Worm (Caenorhabditis elegans) whole organism, L1 larva: ENCODE results near the gene hsp-3.
A peak's percentile ranks its signal among the peaks of the same experiment; 100 is the strongest.

ENCODE experiments used
- aly-2 ChIP-seq: fragments of 150-350 bp; optimal IDR thresholded peaks from 2 replicates; lab custom pipeline; 2014; ENCODE audit warnings: missing biosample characterization, missing genetic modification characterization
- blmp-1 ChIP-seq: fragments of 150-350 bp; optimal IDR thresholded peaks from 2 replicates; lab custom pipeline; 2014; ENCODE audit warnings: missing biosample characterization, missing genetic modification characterization
- ceh-63 ChIP-seq: fragments of 200-800 bp; sonication (Bioruptor generic); optimal IDR thresholded peaks from 2 replicates; lab custom pipeline; 2018; ENCODE audit warnings: mild to moderate bottlenecking, missing genetic modification characterization, missing compliant biosample characterization
- egl-13 ChIP-seq: sonication (generic microtip); optimal IDR thresholded peaks from 2 replicates; lab custom pipeline; 2016; ENCODE audit warnings: missing genotype, missing genetic modification reagents, missing genetic modification characterization, missing compliant biosample characterization
- elt-2 ChIP-seq: sonication (generic microtip); optimal IDR thresholded peaks from 2 replicates; lab custom pipeline; 2016; ENCODE audit warnings: missing genetic modification characterization, mild to moderate bottlenecking, inconsistent platforms, missing compliant biosample characterization, missing genetic modification reagents
- elt-3 ChIP-seq, 6 experiments: fragments of 150-350 bp in 1 of 6; sonication (generic microtip); optimal IDR thresholded peaks; 2 replicates each; lab custom pipeline; 2017 to 2018; ENCODE audit warnings: missing biosample characterization in 6 of 6, missing genetic modification characterization in 6 of 6, inconsistent platforms in 1 of 6
- fkh-8 ChIP-seq: sonication (generic microtip); optimal IDR thresholded peaks from 2 replicates; lab custom pipeline; 2016; ENCODE audit warnings: mild to moderate bottlenecking, missing genetic modification characterization, missing compliant biosample characterization
- hlh-17 ChIP-seq: fragments of 200-800 bp; sonication (Bioruptor generic); optimal IDR thresholded peaks from 2 replicates; lab custom pipeline; 2018; ENCODE audit warnings: missing genetic modification characterization, mild to moderate bottlenecking, missing compliant biosample characterization, moderate library complexity, borderline replicate concordance
- isw-1 ChIP-seq: fragments of 200-800 bp; sonication (Bioruptor generic); IDR thresholded peaks from 2 replicates; pipeline ENCODE4 v1.3.6; 2022; ENCODE audit warnings: missing genetic modification characterization, missing compliant biosample characterization
- jun-1 ChIP-seq: fragments of 150-350 bp; optimal IDR thresholded peaks from 2 replicates; lab custom pipeline; 2014; ENCODE audit warnings: missing biosample characterization, missing genetic modification reagents, missing genetic modification characterization
- lir-3 ChIP-seq: sonication (generic microtip); optimal IDR thresholded peaks from 2 replicates; lab custom pipeline; 2016; ENCODE audit warnings: mild to moderate bottlenecking, missing genetic modification characterization, moderate library complexity, missing compliant biosample characterization; ENCODE audit not compliant: poor library complexity
- lsy-2 ChIP-seq, 2 experiments: fragments of 150-350 bp; optimal IDR thresholded peaks; 2 replicates each; lab custom pipeline; 2014; ENCODE audit warnings: missing biosample characterization in 2 of 2, missing genetic modification characterization in 2 of 2
- mep-1 ChIP-seq: fragments of 150-350 bp; optimal IDR thresholded peaks from 2 replicates; lab custom pipeline; 2014; ENCODE audit warnings: missing biosample characterization, missing genetic modification characterization
- nhr-19 ChIP-seq: fragments of 200-800 bp; sonication (Bioruptor generic); conservative IDR thresholded peaks from 2 replicates; pipeline ENCODE4 v1.3.6; 2022; ENCODE audit warnings: missing genetic modification characterization, missing compliant biosample characterization
- nhr-20 ChIP-seq: sonication (generic microtip); optimal IDR thresholded peaks from 2 replicates; lab custom pipeline; 2016; ENCODE audit warnings: mild to moderate bottlenecking, missing genetic modification characterization, missing compliant biosample characterization
- nhr-71 ChIP-seq: sonication (generic microtip); optimal IDR thresholded peaks from 2 replicates; lab custom pipeline; 2016; ENCODE audit warnings: mild to moderate bottlenecking, missing genetic modification characterization, moderate library complexity, missing compliant biosample characterization
- nhr-84 ChIP-seq: sonication (generic microtip); optimal IDR thresholded peaks from 2 replicates; lab custom pipeline; 2017; ENCODE audit warnings: missing biosample characterization, missing genetic modification characterization
- nhr-85 ChIP-seq: sonication (generic microtip); peaks from one replicate; lab custom pipeline; 2016; ENCODE audit warnings: missing genetic modification characterization, inconsistent platforms, missing compliant biosample characterization
- nhr-90 ChIP-seq: sonication (generic microtip); optimal IDR thresholded peaks from 2 replicates; lab custom pipeline; 2016; ENCODE audit warnings: mild to moderate bottlenecking, missing genetic modification characterization, missing compliant biosample characterization; ENCODE audit not compliant: poor library complexity
- pag-3 ChIP-seq: sonication (generic microtip); optimal IDR thresholded peaks from 2 replicates; lab custom pipeline; 2017; ENCODE audit warnings: missing genetic modification characterization, mild to moderate bottlenecking, missing compliant biosample characterization, antibody characterized with exemption, borderline replicate concordance; ENCODE audit not compliant: insufficient read depth
- pqm-1 ChIP-seq: sonication (generic microtip); optimal IDR thresholded peaks from 3 replicates; lab custom pipeline; 2017; ENCODE audit warnings: missing biosample characterization, missing genetic modification characterization
- rnt-1 ChIP-seq: sonication (generic microtip); optimal IDR thresholded peaks from 2 replicates; lab custom pipeline; 2016; ENCODE audit warnings: mild to moderate bottlenecking, missing genetic modification characterization, moderate library complexity, missing compliant biosample characterization
- skn-1 ChIP-seq: fragments of 150-350 bp; optimal IDR thresholded peaks from 2 replicates; lab custom pipeline; 2014; ENCODE audit warnings: missing biosample characterization, missing genetic modification characterization
- snpc-4 ChIP-seq: fragments of 150-350 bp; optimal IDR thresholded peaks from 2 replicates; lab custom pipeline; 2014; ENCODE audit warnings: missing biosample characterization, missing genetic modification characterization
- sox-4 ChIP-seq: sonication (generic microtip); optimal IDR thresholded peaks from 2 replicates; lab custom pipeline; 2016; ENCODE audit warnings: missing genetic modification characterization, missing compliant biosample characterization
- sup-37 ChIP-seq: fragments of 200-800 bp; sonication (Bioruptor generic); optimal IDR thresholded peaks from 2 replicates; lab custom pipeline; 2018; ENCODE audit warnings: mild to moderate bottlenecking, missing genetic modification characterization, missing compliant biosample characterization
- unc-130 ChIP-seq: fragments of 150-350 bp; optimal IDR thresholded peaks from 2 replicates; lab custom pipeline; 2017; ENCODE audit warnings: missing biosample characterization, missing genetic modification characterization, inconsistent platforms
- unc-62 ChIP-seq: fragments of 150-350 bp; optimal IDR thresholded peaks from 2 replicates; lab custom pipeline; 2014; ENCODE audit warnings: missing biosample characterization, missing genetic modification reagents, missing genetic modification characterization
- vab-15 ChIP-seq: sonication (generic microtip); optimal IDR thresholded peaks from 2 replicates; lab custom pipeline; 2017; ENCODE audit warnings: missing genotype, mild to moderate bottlenecking, missing genetic modification characterization, missing compliant biosample characterization
- xbp-1 ChIP-seq: sonication (generic microtip); optimal IDR thresholded peaks from 2 replicates; lab custom pipeline; 2016; ENCODE audit warnings: missing genetic modification characterization, missing compliant biosample characterization
- zip-4 ChIP-seq: fragments of 200-800 bp; sonication (Bioruptor generic); optimal IDR thresholded peaks from 2 replicates; lab custom pipeline; 2018; ENCODE audit warnings: mild to moderate bottlenecking, missing genetic modification characterization, moderate library complexity, missing compliant biosample characterization
- ztf-11 ChIP-seq, 2 experiments: sonication (generic microtip); optimal IDR thresholded peaks; 2 replicates each; lab custom pipeline; 2016 to 2017; ENCODE audit warnings: missing genetic modification characterization in 2 of 2, missing biosample characterization in 1 of 2, missing compliant biosample characterization in 1 of 2

hsp-3 gene

ce11 chrX:6097551-6097950 lies 5.6 kb upstream of the hsp-3 start, which contains the start of gene C15H9.4 (continued):
- peak; percentile 62 for TF ChIP-seq nhr-20
- no peak for TF ChIP-seq snpc-4
- TF ChIP-seq unc-62 (GFP tag; lab: Kevin White, UChicago): no peak
- peak; percentile 30 for TF ChIP-seq nhr-90 (tag; lab: Kevin White, UChicago)
- TF ChIP-seq ztf-11 (tag; optimal IDR thresholded peaks at IDR 0.05; lab: Kevin White, UChicago): peak in 1 of 2 experiments; percentile 37
- TF ChIP-seq egl-13: peak; percentile 58
- TF ChIP-seq, all 84 proteins: peak for 30

DNA sequence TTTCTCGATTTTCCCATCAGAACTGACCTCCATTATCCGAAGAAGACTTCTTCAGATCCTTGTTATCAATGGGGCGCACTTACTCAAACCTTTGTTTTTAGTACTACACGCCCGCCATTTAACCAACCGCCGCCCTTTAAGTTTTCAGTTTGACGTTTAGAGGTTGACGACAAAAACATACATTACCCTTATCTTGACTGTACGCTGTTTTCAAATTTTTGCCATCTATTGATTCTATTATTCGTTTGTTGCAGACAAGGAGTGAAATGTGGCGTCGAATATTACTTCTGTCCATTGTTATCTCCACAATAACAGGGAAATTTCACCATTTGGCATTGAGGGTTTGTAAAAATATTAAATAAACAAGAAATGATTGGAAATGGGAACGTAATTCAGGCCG lies 1.1 kb upstream of the hsp-3 start, which contains the start of gene C15H9.5:
Gene C15H9.5 (plus strand): TSS at position 255 of the 400 bp plus-strand sequence.
- TF ChIP-seq pqm-1 (tag; lab: Kevin White, UChicago) (no peak), mep-1 (peak; percentile 33), ceh-63 (no peak), vab-15 (no peak), xbp-1 (peak; percentile 76), nhr-90 (tag; lab: Kevin White, UChicago) (no peak), sup-37 (GFP tag; lab: Kevin White, UChicago) (no peak), lsy-2 (tag; optimal IDR thresholded peaks at IDR 0.05; lab: Kevin White, UChicago) (peak in 1 of 2 experiments; percentile 28)

ce11 chrX:6092533-6092932 lies 609 bp upstream of the hsp-3 start:
- TF ChIP-seq nhr-85 (tag; lab: Kevin White, UChicago) (peak; percentile 69), blmp-1 (peak; percentile 72), jun-1 (tag; lab: Kevin White, UChicago) (no peak), isw-1 (GFP tag; lab: Robert Waterston, UW) (no peak), nhr-19 (GFP tag; lab: Robert Waterston, UW) (no peak), rnt-1 (tag; lab: Kevin White, UChicago) (peak; percentile 29), elt-3 (tag; optimal IDR thresholded peaks at IDR 0.05; lab: Kevin White, UChicago) (peak in 1 of 6 experiments; percentile 21)

DNA sequence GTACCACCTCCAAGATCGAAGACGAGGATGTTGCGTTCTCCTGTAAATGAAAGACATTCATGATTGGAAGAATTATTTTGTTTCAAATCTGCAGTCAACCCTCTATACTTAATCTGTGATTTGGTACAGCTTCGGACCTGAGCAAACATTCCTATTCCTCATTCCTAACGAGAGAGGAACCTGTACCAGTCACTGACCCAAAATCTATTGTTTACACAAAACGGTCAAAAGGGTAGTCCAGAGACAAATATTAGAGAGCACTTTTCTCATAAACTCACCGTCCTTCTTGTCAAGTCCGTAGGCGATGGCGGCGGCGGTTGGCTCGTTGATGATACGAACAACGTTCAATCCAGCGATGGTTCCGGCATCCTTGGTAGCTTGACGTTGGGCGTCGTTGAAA lies 1.1 kb downstream of the hsp-3 start:
- no peak for TF ChIP-seq pag-3 (tag; lab: Kevin White, UChicago)
- TF ChIP-seq fkh-8: no peak
- TF ChIP-seq lir-3: no peak
- peak; percentile 16 for TF ChIP-seq nhr-71 (tag; lab: Kevin White, UChicago)
- TF ChIP-seq, all 84 proteins: peak for 1

ce11 chrX:6088718-6089117 lies 3.2 kb downstream of the hsp-3 start:
- peak; percentile 3 for TF ChIP-seq nhr-90 (tag; lab: Kevin White, UChicago)
- peak; percentile 43 for TF ChIP-seq nhr-71 (tag; lab: Kevin White, UChicago)
- TF ChIP-seq xbp-1: peak; percentile 25
- TF ChIP-seq sox-4 (tag; lab: Kevin White, UChicago): no peak
- TF ChIP-seq elt-2: peak; percentile 27
- no peak for TF ChIP-seq nhr-84 (tag; lab: Kevin White, UChicago)
- peak; percentile 98 for TF ChIP-seq aly-2 (tag; lab: Kevin White, UChicago)
- TF ChIP-seq, all 84 proteins: peak for 5

ce11 chrX:6087676-6088075 lies 4.2 kb downstream of the hsp-3 start, which contains the start of gene C45B2.8:
C45B2.8 (plus strand) TSS chrX:6087976.
- no peak for TF ChIP-seq skn-1
- TF ChIP-seq unc-130 (tag; lab: Kevin White, UChicago): no peak
- TF ChIP-seq zip-4 (GFP tag; lab: Kevin White, UChicago): no peak
- TF ChIP-seq hlh-17: no peak
